Fruit fly (Drosophila melanogaster) whole organism: ENCODE measurements around the gene PIG-P.

ENCODE experiments used
- CG8478 ChIP-seq: fragments of >200 bp; optimal IDR thresholded peaks from 2 replicates; lab custom pipeline; 2018; ENCODE audit warnings: inconsistent platforms
- EcR ChIP-seq, 2 experiments: fragments of >200 bp; optimal IDR thresholded peaks; 2 replicates each; lab custom pipeline; 2017; ENCODE audit warnings: missing biosample characterization in 2 of 2, missing genetic modification characterization in 2 of 2, missing genetic modification reagents in 2 of 2
- psq ChIP-seq: fragments of >200 bp; optimal IDR thresholded peaks from 2 replicates; lab custom pipeline; 2017
- usp ChIP-seq: fragments of >200 bp; optimal IDR thresholded peaks from 2 replicates; lab custom pipeline; 2017; ENCODE audit warnings: missing biosample characterization, missing genetic modification characterization, mixed read lengths

DNA sequence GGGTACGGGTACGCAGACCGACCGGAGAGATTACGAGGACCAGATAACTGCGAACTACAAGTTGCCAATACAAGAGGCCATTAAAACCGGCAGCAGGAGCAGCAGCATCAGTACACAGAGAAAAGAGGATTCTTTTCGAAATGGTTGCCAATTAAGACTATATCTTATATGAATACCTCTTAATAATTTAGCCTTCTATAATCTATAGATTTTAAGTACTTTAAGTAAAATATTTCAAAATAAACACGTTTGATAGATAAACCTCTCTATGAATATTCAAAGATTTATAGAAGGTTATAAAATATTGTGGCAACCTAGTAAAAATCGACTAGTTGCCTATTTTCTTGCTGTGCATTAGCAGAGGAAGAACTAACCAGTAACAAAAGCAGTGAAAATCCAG is 37.5 kb upstream of the PIG-P start:
- no peak for TF ChIP-seq EcR (GFP tag; optimal IDR thresholded peaks at IDR 0.05; lab: Kevin White, UChicago)
- TF ChIP-seq usp (GFP tag; lab: Kevin White, UChicago), result no peak
- TF ChIP-seq psq (lab: Kevin White, UChicago), result no peak
- TF ChIP-seq CG8478 (lab: Kevin White, UChicago), result no peak
